Worm (Caenorhabditis elegans) whole organism, L3 larva: ENCODE data around the gene Y57G7A.6.

Source experiments
- R02D3.7 ChIP-seq: fragments of 150-350 bp; optimal IDR thresholded peaks from 2 replicates; lab custom pipeline; 2014; ENCODE audit warnings: missing biosample characterization, missing genetic modification characterization
- ZK546.5 ChIP-seq: sonication (generic microtip); optimal IDR thresholded peaks from 2 replicates; lab custom pipeline; 2017; ENCODE audit warnings: missing biosample characterization, missing genetic modification characterization
- aly-2 ChIP-seq: fragments of 150-350 bp; optimal IDR thresholded peaks from 2 replicates; lab custom pipeline; 2014; ENCODE audit warnings: missing biosample characterization, missing genetic modification characterization
- ama-1 ChIP-seq: fragments of 150-350 bp; optimal IDR thresholded peaks from 2 replicates; lab custom pipeline; 2018
- ceh-16 ChIP-seq: sonication (generic microtip); optimal IDR thresholded peaks from 2 replicates; lab custom pipeline; 2017; ENCODE audit warnings: missing biosample characterization, missing genetic modification characterization
- ceh-28 ChIP-seq: fragments of 150-350 bp; optimal IDR thresholded peaks from 2 replicates; lab custom pipeline; 2014; ENCODE audit warnings: missing biosample characterization, missing genetic modification reagents, missing genetic modification characterization
- ceh-9 ChIP-seq: sonication (generic microtip); optimal IDR thresholded peaks from 2 replicates; lab custom pipeline; 2018; ENCODE audit warnings: missing biosample characterization, missing genetic modification characterization
- daf-12 ChIP-seq: fragments of 150-350 bp; optimal IDR thresholded peaks from 2 replicates; lab custom pipeline; 2014; ENCODE audit warnings: missing biosample characterization, missing genetic modification reagents, missing genetic modification characterization
- egl-27 ChIP-seq: sonication (generic microtip); optimal IDR thresholded peaks from 4 replicates; lab custom pipeline; 2017; ENCODE audit warnings: missing biosample characterization, missing genetic modification reagents, missing genetic modification characterization
- egl-5 ChIP-seq: fragments of 150-350 bp; optimal IDR thresholded peaks from 2 replicates; lab custom pipeline; 2017; ENCODE audit warnings: missing biosample characterization, missing genetic modification reagents, missing genetic modification characterization, inconsistent platforms
- elt-2 ChIP-seq: sonication (generic microtip); optimal IDR thresholded peaks from 2 replicates; lab custom pipeline; 2016; ENCODE audit warnings: missing genetic modification reagents, mild to moderate bottlenecking, missing genetic modification characterization, missing compliant biosample characterization
- eor-1 ChIP-seq, 2 experiments: fragments of 150-350 bp; optimal IDR thresholded peaks; 2 replicates each; lab custom pipeline; 2014 to 2018; ENCODE audit warnings: missing biosample characterization in 2 of 2, missing genetic modification characterization in 2 of 2
- fkh-10 ChIP-seq: sonication (generic microtip); optimal IDR thresholded peaks from 2 replicates; lab custom pipeline; 2017; ENCODE audit warnings: missing biosample characterization, missing genetic modification reagents, missing genetic modification characterization
- fkh-2 ChIP-seq: fragments of 150-350 bp; optimal IDR thresholded peaks from 2 replicates; lab custom pipeline; 2014; ENCODE audit warnings: missing biosample characterization, missing genetic modification reagents, missing genetic modification characterization
- fos-1 ChIP-seq: fragments of 150-350 bp; optimal IDR thresholded peaks from 2 replicates; lab custom pipeline; 2014; ENCODE audit warnings: missing biosample characterization, missing genetic modification characterization
- hmg-11 ChIP-seq: sonication (generic microtip); optimal IDR thresholded peaks from 2 replicates; lab custom pipeline; 2016; ENCODE audit warnings: missing genetic modification characterization, missing compliant biosample characterization
- jun-1 ChIP-seq: fragments of 150-350 bp; optimal IDR thresholded peaks from 2 replicates; lab custom pipeline; 2014; ENCODE audit warnings: missing biosample characterization, missing genetic modification reagents, missing genetic modification characterization
- lin-15B ChIP-seq: fragments of 150-350 bp; optimal IDR thresholded peaks from 2 replicates; lab custom pipeline; 2014; ENCODE audit warnings: missing biosample characterization, missing genetic modification characterization
- mdl-1 ChIP-seq: fragments of 150-350 bp; optimal IDR thresholded peaks from 2 replicates; lab custom pipeline; 2014; ENCODE audit warnings: missing biosample characterization, missing genetic modification characterization
- mml-1 ChIP-seq: fragments of 150-350 bp; sonication (generic microtip); optimal IDR thresholded peaks from 3 replicates; lab custom pipeline; 2014; ENCODE audit warnings: missing biosample characterization, missing genetic modification characterization
- nfya-1 ChIP-seq: sonication (generic microtip); optimal IDR thresholded peaks from 2 replicates; lab custom pipeline; 2017; ENCODE audit warnings: missing genetic modification characterization, mild to moderate bottlenecking, missing compliant biosample characterization, antibody characterized with exemption, moderate library complexity; ENCODE audit not compliant: insufficient read depth
- nhr-12 ChIP-seq: fragments of 150-350 bp; optimal IDR thresholded peaks from 2 replicates; lab custom pipeline; 2014; ENCODE audit warnings: missing biosample characterization, missing genetic modification characterization
- nhr-23 ChIP-seq: fragments of 150-350 bp; optimal IDR thresholded peaks from 2 replicates; lab custom pipeline; 2014; ENCODE audit warnings: missing biosample characterization, missing genetic modification reagents, missing genetic modification characterization
- nhr-28 ChIP-seq: fragments of 150-350 bp; optimal IDR thresholded peaks from 2 replicates; lab custom pipeline; 2014; ENCODE audit warnings: missing biosample characterization, missing genetic modification characterization
- nhr-43 ChIP-seq: sonication (generic microtip); optimal IDR thresholded peaks from 2 replicates; lab custom pipeline; 2016; ENCODE audit warnings: mild to moderate bottlenecking, missing genetic modification characterization, missing compliant biosample characterization; ENCODE audit not compliant: poor library complexity, severe bottlenecking
- nhr-67 ChIP-seq: fragments of 150-350 bp; optimal IDR thresholded peaks from 2 replicates; lab custom pipeline; 2014; ENCODE audit warnings: missing biosample characterization, missing genetic modification characterization
- nhr-76 ChIP-seq: fragments of 150-350 bp; sonication (generic microtip); optimal IDR thresholded peaks from 5 replicates; lab custom pipeline; 2014; ENCODE audit warnings: missing biosample characterization, missing genetic modification characterization
- nhr-77 ChIP-seq: fragments of 150-350 bp; optimal IDR thresholded peaks from 2 replicates; lab custom pipeline; 2014; ENCODE audit warnings: missing biosample characterization, missing genetic modification characterization
- pha-4 ChIP-seq: fragments of 150-350 bp; optimal IDR thresholded peaks from 2 replicates; lab custom pipeline; 2014; ENCODE audit warnings: missing biosample characterization, missing genetic modification reagents, missing genetic modification characterization
- pqm-1 ChIP-seq: fragments of 150-350 bp; optimal IDR thresholded peaks from 2 replicates; lab custom pipeline; 2017; ENCODE audit warnings: missing biosample characterization, missing genetic modification characterization, inconsistent platforms
- sea-2 ChIP-seq: fragments of 150-350 bp; sonication (generic microtip); optimal IDR thresholded peaks from 4 replicates; lab custom pipeline; 2014; ENCODE audit warnings: missing biosample characterization, missing genetic modification reagents, missing genetic modification characterization
- unc-39 ChIP-seq: sonication (generic microtip); optimal IDR thresholded peaks from 4 replicates; lab custom pipeline; 2017; ENCODE audit warnings: missing biosample characterization, missing genetic modification characterization
- unc-62 ChIP-seq: fragments of 150-350 bp; sonication (generic microtip); optimal IDR thresholded peaks from 4 replicates; lab custom pipeline; 2014; ENCODE audit warnings: missing biosample characterization, missing genetic modification reagents, missing genetic modification characterization
- zag-1 ChIP-seq: fragments of 150-350 bp; optimal IDR thresholded peaks from 2 replicates; lab custom pipeline; 2014; ENCODE audit warnings: missing biosample characterization, missing genetic modification characterization
- ztf-4 ChIP-seq: fragments of 150-350 bp; optimal IDR thresholded peaks from 2 replicates; lab custom pipeline; 2014; ENCODE audit warnings: missing biosample characterization, missing genetic modification characterization

The Y57G7A.6 gene

ce11 chrII:1285514-1285913 is at the start of gene Y57G7A.6, which contains the start of gene Y57G7A.3:
Y57G7A.6 (minus strand) TSS chrII:1285614.
Y57G7A.3 (plus strand) TSS chrII:1285782.
- TF ChIP-seq hmg-11 (tag; lab: Kevin White, UChicago) = no peak
- no peak for TF ChIP-seq ceh-16 (tag; lab: Kevin White, UChicago)
- TF ChIP-seq egl-27 (tag; lab: Kevin White, UChicago) = no peak
- no peak for TF ChIP-seq ceh-9 (tag; lab: Kevin White, UChicago)
- TF ChIP-seq nhr-28 (tag; lab: Kevin White, UChicago) = no peak
- TF ChIP-seq eor-1 (tag; optimal IDR thresholded peaks at IDR 0.05; lab: Kevin White, UChicago) = no peak
- TF ChIP-seq mdl-1 (tag; lab: Kevin White, UChicago) = no peak
- TF ChIP-seq mml-1 = no peak
- no peak for TF ChIP-seq nhr-23
- TF ChIP-seq pha-4 (tag; lab: Kevin White, UChicago) = no peak
- no peak for TF ChIP-seq ztf-4 (tag; lab: Kevin White, UChicago)
- TF ChIP-seq fkh-10 (GFP tag; lab: Kevin White, UChicago) = no peak
- no peak for TF ChIP-seq lin-15B
- no peak for TF ChIP-seq sea-2
- TF ChIP-seq jun-1 (tag; lab: Kevin White, UChicago) = no peak
- no peak for TF ChIP-seq unc-62 (GFP tag; lab: Kevin White, UChicago)
- no peak for TF ChIP-seq pqm-1 (tag; lab: Kevin White, UChicago)
- no peak for TF ChIP-seq nfya-1
- TF ChIP-seq nhr-12 = no peak
- no peak for TF ChIP-seq ama-1

- TF ChIP-seq nhr-76 (tag; lab: Kevin White, UChicago) (no peak), nhr-43 (tag; lab: Kevin White, UChicago) (no peak), mml-1 (no peak), ZK546.5 (tag; lab: Kevin White, UChicago) (no peak), fkh-2 (tag; lab: Kevin White, UChicago) (no peak), hmg-11 (tag; lab: Kevin White, UChicago) (no peak), ceh-28 (tag; lab: Kevin White, UChicago) (no peak), nhr-77 (tag; lab: Kevin White, UChicago) (no peak), mdl-1 (tag; lab: Kevin White, UChicago) (no peak), fos-1 (tag; lab: Kevin White, UChicago) (no peak), unc-39 (no peak), lin-15B (no peak), aly-2 (no peak), zag-1 (tag; lab: Kevin White, UChicago) (no peak)
- TF ChIP-seq, all 47 proteins: peak for 0
Observed at ce11 chrII:1329887-1330286, 44.5 kb upstream of the Y57G7A.6 start.

- no peak for TF ChIP-seq daf-12 (tag; lab: Kevin White, UChicago)
- no peak for TF ChIP-seq egl-5 (tag; lab: Kevin White, UChicago)
- no peak for TF ChIP-seq jun-1 (tag; lab: Kevin White, UChicago)
Observed at ce11 chrII:1326689-1327088, 41.3 kb upstream of the Y57G7A.6 start, which contains the start of gene jip-1. jip-1 (plus strand) TSS chrII:1326989.

- TF ChIP-seq fkh-10 (GFP tag; lab: Kevin White, UChicago) (no peak), hmg-11 (tag; lab: Kevin White, UChicago) (peak; percentile 8), nhr-67 (no peak)
Observed at ce11 chrII:1325604-1326003, 40.2 kb upstream of the Y57G7A.6 start.

ce11 chrII:1324017-1324416 is 38.6 kb upstream of the Y57G7A.6 start:
- no peak for TF ChIP-seq elt-2 (tag; lab: Kevin White, UChicago)
- TF ChIP-seq fkh-10 (GFP tag; lab: Kevin White, UChicago) = no peak
- TF ChIP-seq nhr-77 (tag; lab: Kevin White, UChicago) = no peak
- TF ChIP-seq R02D3.7 (tag; lab: Kevin White, UChicago) = no peak
